Fruit fly (Drosophila melanogaster) whole organism, embryonic: ENCODE results near the gene CG13123.

Experiments used
- CG10431 ChIP-seq: fragments of 200-800 bp; sonication (Bioruptor generic); optimal IDR thresholded peaks from 3 replicates; lab custom pipeline; 2018; ENCODE audit warnings: missing biosample characterization, mild to moderate bottlenecking, missing genetic modification characterization
- CG10654 ChIP-seq: fragments of 200-800 bp; sonication (Bioruptor generic); optimal IDR thresholded peaks from 2 replicates; lab custom pipeline; 2016; ENCODE audit warnings: missing biosample characterization, missing genetic modification characterization
- CG13287 ChIP-seq: fragments of 200-800 bp; sonication (Bioruptor generic); IDR thresholded peaks from 2 replicates; pipeline ENCODE4 v1.3.6; 2022; ENCODE audit warnings: missing biosample characterization, missing genetic modification characterization; ENCODE audit not compliant: partially characterized antibody
- CG14965 ChIP-seq: fragments of 200-800 bp; sonication (Bioruptor generic); optimal IDR thresholded peaks from 2 replicates; lab custom pipeline; 2016; ENCODE audit warnings: missing biosample characterization, missing genetic modification characterization, borderline replicate concordance
- CG15073 ChIP-seq: fragments of 200-800 bp; sonication (Bioruptor generic); optimal IDR thresholded peaks from 2 replicates; lab custom pipeline; 2016; ENCODE audit warnings: missing biosample characterization, missing genetic modification characterization
- CG1529 ChIP-seq: fragments of 200-800 bp; sonication (Bioruptor generic); optimal IDR thresholded peaks from 3 replicates; lab custom pipeline; 2018; ENCODE audit warnings: missing biosample characterization, missing genetic modification characterization
- CG15696 ChIP-seq: fragments of 200-800 bp; sonication (Bioruptor generic); optimal IDR thresholded peaks from 2 replicates; lab custom pipeline; 2019; ENCODE audit warnings: missing biosample characterization, mild to moderate bottlenecking, missing genetic modification characterization, moderate library complexity
- CG17328 ChIP-seq: fragments of 200-800 bp; sonication (Bioruptor generic); IDR thresholded peaks from 2 replicates; pipeline ENCODE4 v1.3.6; 2022; ENCODE audit warnings: missing biosample characterization, missing genetic modification characterization
- CG17612 ChIP-seq: fragments of 200-800 bp; sonication (Bioruptor generic); IDR thresholded peaks from 2 replicates; pipeline ENCODE4 v1.3.6; 2022; ENCODE audit warnings: missing biosample characterization, missing genetic modification characterization
- CG30020 ChIP-seq: fragments of 200-800 bp; optimal IDR thresholded peaks from 2 replicates; lab custom pipeline; 2019; ENCODE audit warnings: missing biosample characterization, mild to moderate bottlenecking, missing genetic modification characterization, moderate library complexity
- CG32532 ChIP-seq: fragments of 200-800 bp; sonication (Bioruptor generic); IDR thresholded peaks from 2 replicates; pipeline ENCODE4 v1.3.6; 2022; ENCODE audit warnings: missing biosample characterization, missing genetic modification characterization
- CG4282 ChIP-seq: fragments of 200-800 bp; sonication (Bioruptor generic); optimal IDR thresholded peaks from 2 replicates; lab custom pipeline; 2016; ENCODE audit warnings: missing biosample characterization, missing genetic modification characterization
- CG6272 ChIP-seq: fragments of 200-800 bp; sonication (Bioruptor generic); IDR thresholded peaks from 2 replicates; pipeline ENCODE4 v1.3.6; 2022; ENCODE audit warnings: missing biosample characterization, missing genetic modification characterization
- CG7556 ChIP-seq: fragments of 200-800 bp; sonication (Bioruptor generic); optimal IDR thresholded peaks from 2 replicates; lab custom pipeline; 2017; ENCODE audit warnings: missing biosample characterization, mild to moderate bottlenecking, missing genetic modification characterization
- CG9437 ChIP-seq: fragments of 200-800 bp; sonication (Bioruptor generic); optimal IDR thresholded peaks from 2 replicates; lab custom pipeline; 2018; ENCODE audit warnings: missing biosample characterization, mild to moderate bottlenecking, missing genetic modification characterization
- Deaf1 ChIP-seq: fragments of 200-800 bp; optimal IDR thresholded peaks from 3 replicates; lab custom pipeline; 2019; ENCODE audit warnings: missing biosample characterization, mild to moderate bottlenecking, missing genetic modification characterization, moderate library complexity
- Dek ChIP-seq: fragments of 200-800 bp; sonication (Bioruptor generic); optimal IDR thresholded peaks from 3 replicates; lab custom pipeline; 2019; ENCODE audit warnings: missing biosample characterization, mild to moderate bottlenecking, missing genetic modification characterization, moderate library complexity
- Dip2 ChIP-seq: fragments of 200-800 bp; sonication (Bioruptor generic); IDR thresholded peaks from 2 replicates; pipeline ENCODE4 v1.3.6; 2022; ENCODE audit warnings: missing biosample characterization, missing genetic modification characterization
- Ets65A ChIP-seq: fragments of 200-800 bp; sonication (Bioruptor generic); peaks from one replicate; lab custom pipeline; 2016; ENCODE audit warnings: missing biosample characterization, missing genetic modification characterization
- Fer3 ChIP-seq: fragments of 200-800 bp; sonication (Bioruptor generic); optimal IDR thresholded peaks from 2 replicates; lab custom pipeline; 2018; ENCODE audit warnings: missing biosample characterization, mild to moderate bottlenecking, missing genetic modification characterization, moderate library complexity
- HLH54F ChIP-seq: fragments of 200-800 bp; sonication (Bioruptor generic); optimal IDR thresholded peaks from 3 replicates; lab custom pipeline; 2016; ENCODE audit warnings: missing biosample characterization, missing genetic modification characterization
- MBD-R2 ChIP-seq: fragments of 200-800 bp; sonication (Bioruptor generic); IDR thresholded peaks from 2 replicates; pipeline ENCODE4 v1.3.6; 2022; ENCODE audit warnings: missing biosample characterization, missing genetic modification characterization
- Oaz ChIP-seq: fragments of 200-800 bp; sonication (Bioruptor generic); IDR thresholded peaks from 2 replicates; pipeline ENCODE4 v1.3.6; 2022; ENCODE audit warnings: missing biosample characterization, missing genetic modification characterization
- Opbp ChIP-seq: fragments of 200-800 bp; sonication (Bioruptor generic); IDR thresholded peaks from 3 replicates; pipeline ENCODE4 v1.3.6; 2022; ENCODE audit warnings: missing biosample characterization, missing genetic modification characterization; ENCODE audit not compliant: partially characterized antibody
- Spps ChIP-seq: fragments of 200-800 bp; sonication (Bioruptor generic); optimal IDR thresholded peaks from 2 replicates; lab custom pipeline; 2018; ENCODE audit warnings: missing biosample characterization, mild to moderate bottlenecking, missing genetic modification characterization
- Xrp1 ChIP-seq: fragments of 200-800 bp; sonication (Bioruptor generic); IDR thresholded peaks from 2 replicates; pipeline ENCODE4 v1.3.6; 2022; ENCODE audit warnings: missing biosample characterization, missing genetic modification characterization
- aop ChIP-seq: fragments of 200-800 bp; sonication (Bioruptor generic); IDR thresholded peaks from 2 replicates; pipeline ENCODE4 v1.3.6; 2022; ENCODE audit warnings: missing biosample characterization, missing genetic modification characterization
- ci ChIP-seq: fragments of 200-800 bp; sonication (Bioruptor generic); IDR thresholded peaks from 3 replicates; pipeline ENCODE4 v1.3.6; 2022; ENCODE audit warnings: missing biosample characterization, missing genetic modification characterization
- crp ChIP-seq, 2 experiments: fragments of 200-800 bp; sonication (Bioruptor generic); optimal IDR thresholded peaks; 2 replicates in 1 of 2; 3 replicates in 1 of 2; lab custom pipeline; 2017; ENCODE audit warnings: missing biosample characterization in 2 of 2, missing genetic modification characterization in 2 of 2, mild to moderate bottlenecking in 1 of 2, moderate library complexity in 1 of 2
- dpn ChIP-seq, 2 experiments: fragments of 200-800 bp; sonication (Bioruptor generic); optimal IDR thresholded peaks; 3 replicates each; lab custom pipeline; 2016; ENCODE audit warnings: missing biosample characterization in 2 of 2, missing genetic modification characterization in 2 of 2
- dysf ChIP-seq: fragments of 200-800 bp; sonication (Bioruptor generic); IDR thresholded peaks from 3 replicates; pipeline ENCODE4 v1.3.6; 2022; ENCODE audit warnings: missing biosample characterization, missing genetic modification characterization
- gem ChIP-seq: fragments of 200-800 bp; sonication (Bioruptor generic); optimal IDR thresholded peaks from 2 replicates; lab custom pipeline; 2019; ENCODE audit warnings: missing biosample characterization, mild to moderate bottlenecking, missing genetic modification characterization, moderate library complexity
- gsb ChIP-seq: fragments of 200-800 bp; sonication (Bioruptor generic); IDR thresholded peaks from 2 replicates; pipeline ENCODE4 v1.3.6; 2022; ENCODE audit warnings: missing biosample characterization, missing genetic modification characterization
- hbn ChIP-seq: fragments of 200-800 bp; sonication (Bioruptor generic); IDR thresholded peaks from 2 replicates; pipeline ENCODE4 v1.3.6; 2022; ENCODE audit warnings: missing biosample characterization, missing genetic modification characterization; ENCODE audit not compliant: partially characterized antibody
- mirr ChIP-seq: fragments of 200-800 bp; sonication (Bioruptor generic); optimal IDR thresholded peaks from 3 replicates; lab custom pipeline; 2018; ENCODE audit warnings: missing biosample characterization, mild to moderate bottlenecking, missing genetic modification characterization
- nerfin-2 ChIP-seq: fragments of 200-800 bp; sonication (Bioruptor generic); IDR thresholded peaks from 2 replicates; pipeline ENCODE4 v1.3.6; 2022; ENCODE audit warnings: missing biosample characterization, missing genetic modification characterization; ENCODE audit not compliant: partially characterized antibody
- nom ChIP-seq: fragments of 200-800 bp; sonication (Bioruptor generic); optimal IDR thresholded peaks from 2 replicates; lab custom pipeline; 2017; ENCODE audit warnings: missing biosample characterization, missing genetic modification characterization, mild to moderate bottlenecking, moderate library complexity, missing genetic modification reagents
- onecut ChIP-seq: fragments of 200-800 bp; sonication (Bioruptor generic); IDR thresholded peaks from 2 replicates; pipeline ENCODE4 v1.3.6; 2022; ENCODE audit warnings: missing biosample characterization, missing genetic modification characterization
- otp ChIP-seq: fragments of 200-800 bp; sonication (Bioruptor generic); IDR thresholded peaks from 3 replicates; pipeline ENCODE4, ENCODE4 v1.3.6; 2022; ENCODE audit warnings: missing biosample characterization, missing genetic modification characterization
- slp2 ChIP-seq: fragments of 200-800 bp; sonication (Bioruptor generic); optimal IDR thresholded peaks from 2 replicates; lab custom pipeline; 2016; ENCODE audit warnings: missing biosample characterization, missing genetic modification characterization
- sr ChIP-seq: fragments of 200-800 bp; sonication (Bioruptor generic); IDR thresholded peaks from 3 replicates; pipeline ENCODE4 v1.3.6; 2022; ENCODE audit warnings: missing biosample characterization, missing genetic modification characterization
- tgo ChIP-seq: fragments of 200-800 bp; sonication (Bioruptor generic); IDR thresholded peaks from 3 replicates; pipeline ENCODE4 v1.3.6; 2022; ENCODE audit warnings: missing biosample characterization, missing genetic modification characterization
- tx ChIP-seq: fragments of 200-800 bp; sonication (Bioruptor generic); optimal IDR thresholded peaks from 2 replicates; lab custom pipeline; 2016; ENCODE audit warnings: missing biosample characterization, missing genetic modification characterization
- zen2 ChIP-seq: fragments of 200-800 bp; sonication (Bioruptor generic); IDR thresholded peaks from 3 replicates; pipeline ENCODE4 v1.3.6; 2022; ENCODE audit warnings: missing biosample characterization, missing genetic modification characterization; ENCODE audit not compliant: partially characterized antibody

CG13123 gene

dm6 chr2L:9782176-9782581 is 10.7 kb downstream of the CG13123 start, which contains the start of gene IP3K1 (continued):
- TF ChIP-seq onecut (GFP tag; lab: Robert Waterston, UW) (peak; percentile 25; the same call in 1 of the 2 replicates), ci (GFP tag; lab: Robert Waterston, UW) (peak; percentile 73; the same call in 2 of the 3 replicates), mirr (GFP tag; lab: Kevin White, UChicago) (peak; percentile 67), CG9437 (GFP tag; lab: Kevin White, UChicago) (no peak), hbn (peak; percentile 51; the same call in 1 of the 2 replicates), Xrp1 (GFP tag; lab: Robert Waterston, UW) (0 out of 2 replicates have a peak, but pooled peaks have one; percentile 34), MBD-R2 (GFP tag; lab: Robert Waterston, UW) (no peak; the same call in 1 of the 2 replicates), tgo (GFP tag; lab: Robert Waterston, UW) (no peak; the same call in 2 of the 3 replicates), gem (tag; lab: Kevin White, UChicago) (no peak), dpn (GFP tag; optimal IDR thresholded peaks at IDR 0.05; lab: Kevin White, UChicago) (peak; percentile 9 to 21), CG17328 (GFP tag; lab: Robert Waterston, UW) (0 out of 2 replicates have a peak, but pooled peaks have one; percentile 47), CG32532 (GFP tag; lab: Robert Waterston, UW) (peak; percentile 83), Fer3 (tag; lab: Kevin White, UChicago) (no peak), crp (GFP tag; optimal IDR thresholded peaks at IDR 0.05; lab: Kevin White, UChicago) (no peak), CG10431 (no peak), gsb (no peak), CG1529 (peak; percentile 13), zen2 (GFP tag; lab: Robert Waterston, UW) (peak; percentile 67; the same call in 2 of the 3 replicates), otp (GFP tag; lab: Robert Waterston, UW) (peak; percentile 57; the same call in 1 of the 3 replicates), CG15696 (tag; lab: Kevin White, UChicago) (no peak), CG4282 (no peak), Spps (tag; lab: Kevin White, UChicago) (no peak), slp2 (GFP tag; lab: Kevin White, UChicago) (no peak), CG14965 (no peak), CG6272 (GFP tag; lab: Robert Waterston, UW) (no peak), CG30020 (tag; lab: Kevin White, UChicago) (no peak), CG15073 (GFP tag; lab: Kevin White, UChicago) (no peak), HLH54F (peak; percentile 28), tx (GFP tag; lab: Kevin White, UChicago) (peak; percentile 66), nerfin-2 (GFP tag; lab: Robert Waterston, UW) (no peak), Opbp (GFP tag; lab: Robert Waterston, UW) (0 out of 3 replicates have a peak, but pooled peaks have one; percentile 53), CG10654 (no peak), dysf (GFP tag; lab: Robert Waterston, UW) (peak; percentile 32; the same call in 1 of the 3 replicates), Dip2 (GFP tag; lab: Robert Waterston, UW) (no peak), aop (GFP tag; lab: Robert Waterston, UW) (no peak), sr (GFP tag; lab: Robert Waterston, UW) (peak; percentile 72; the same call in 2 of the 3 replicates), CG7556 (GFP tag; lab: Kevin White, UChicago) (no peak), Dek (tag; lab: Kevin White, UChicago) (no peak), Oaz (GFP tag; lab: Robert Waterston, UW) (no peak)
- TF ChIP-seq, all 482 proteins: peak for 196

dm6 chr2L:9779754-9780153 is 13.2 kb downstream of the CG13123 start:
- TF ChIP-seq nom (GFP tag; lab: Kevin White, UChicago) (peak; percentile 33), CG17612 (GFP tag; lab: Robert Waterston, UW) (no peak), CG13287 (no peak), Ets65A (GFP tag; lab: Kevin White, UChicago) (peak; percentile 60), Deaf1 (peak; percentile 20)
